Worm (Caenorhabditis elegans): Measurements from ENCODE around the gene C39H7.4.

DNA sequence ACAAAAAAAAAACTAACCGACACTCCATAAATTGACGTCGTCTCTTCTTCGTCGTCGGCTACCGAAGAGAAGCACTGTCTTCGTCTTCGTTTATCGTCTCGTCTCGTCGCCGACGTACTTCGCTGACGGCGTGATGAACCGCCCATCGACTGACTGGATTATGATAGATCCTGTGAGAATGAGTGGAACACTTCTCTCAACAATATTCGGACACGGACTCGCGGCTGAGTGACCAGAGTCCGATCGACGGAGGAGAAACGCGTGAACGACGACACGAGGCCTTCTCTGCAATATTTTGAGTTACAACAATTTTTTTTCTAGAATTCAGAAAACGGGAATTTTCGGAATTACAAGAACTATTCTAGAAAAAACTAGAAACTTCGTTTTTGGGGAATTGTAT lies 45.8 kb upstream of the C39H7.4 start, which contains the start of gene skn-1:
- no peak for TF ChIP-seq med-1 (GFP tag; optimal IDR thresholded peaks at IDR 0.05; ENCODE audit: insufficient read depth)
- TF ChIP-seq klf-2 (GFP tag; conservative IDR thresholded peaks at IDR 0.05) = no peak
- TF ChIP-seq ref-1 (GFP tag; conservative IDR thresholded peaks at IDR 0.05) = no peak
- TF ChIP-seq ztf-23 (GFP tag; IDR thresholded peaks at IDR 0.05) = no peak
- no peak for TF ChIP-seq ztf-29 (GFP tag; IDR thresholded peaks at IDR 0.05)
- TF ChIP-seq flt-1 (GFP tag; IDR thresholded peaks at IDR 0.05) = no peak
- no peak for TF ChIP-seq T22C8.4 (GFP tag; IDR thresholded peaks at IDR 0.05)
- no peak for TF ChIP-seq tab-1 (GFP tag; IDR thresholded peaks at IDR 0.05)
- no peak for TF ChIP-seq cog-1 (tag; optimal IDR thresholded peaks at IDR 0.05)

Measured in whole organism, midembryonic.